Fruit fly (Drosophila melanogaster): ENCODE data around the gene aop.

Gene aop

DNA sequence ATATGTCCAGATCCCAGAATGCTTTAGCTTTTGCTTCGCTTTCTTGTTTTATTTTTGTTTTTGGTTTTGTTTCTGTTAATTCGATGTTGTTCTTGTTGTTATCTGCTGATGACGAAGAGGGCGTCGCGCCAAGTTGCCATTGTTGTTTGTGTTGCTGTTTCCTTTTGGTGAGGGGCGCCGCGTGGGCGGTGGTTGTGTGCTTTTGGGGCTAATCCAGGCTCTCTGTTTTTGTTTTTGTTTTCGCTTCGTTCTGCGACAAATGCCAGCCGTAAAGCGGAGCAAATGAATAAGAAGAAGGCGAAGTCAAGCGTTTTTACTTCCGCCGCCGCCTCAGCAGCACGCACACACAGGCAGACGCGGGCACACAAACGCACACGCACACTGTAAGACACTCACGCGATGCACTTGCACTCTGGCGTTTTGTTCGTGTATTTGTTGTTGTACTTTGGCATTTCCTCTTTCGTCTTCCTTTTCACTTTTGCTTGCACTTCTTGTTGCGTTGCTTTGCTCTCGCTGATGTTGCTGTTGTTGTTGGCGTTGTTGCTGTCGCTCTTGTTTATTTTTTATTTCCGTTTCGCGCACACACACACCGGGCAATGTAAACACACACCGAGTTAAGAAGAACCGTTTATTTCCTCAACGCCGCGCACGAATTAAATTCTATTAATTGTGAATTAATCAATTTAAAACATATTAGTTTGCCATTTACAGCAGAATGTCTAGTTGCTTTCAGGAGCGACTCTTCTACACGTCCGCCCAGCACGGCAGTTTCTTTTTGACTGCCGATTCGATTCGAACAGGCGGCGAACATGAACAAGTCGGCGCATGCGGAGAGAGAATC lies at the start of gene aop:
Gene aop, minus strand, starts transcription at position 786 of the 841 bp plus-strand sequence.
- peak; percentile 54 for TF ChIP-seq Vsx2 (GFP tag; optimal IDR thresholded peaks at IDR 0.05; ENCODE audit: partially characterized antibody)
- TF ChIP-seq Sp1 (GFP tag; optimal IDR thresholded peaks at IDR 0.05), result peak; percentile 67
- TF ChIP-seq ey (GFP tag; optimal IDR thresholded peaks at IDR 0.05), result no peak
- no peak for TF ChIP-seq CG32264 (GFP tag; optimal IDR thresholded peaks at IDR 0.05)
- peak; percentile 50 for TF ChIP-seq h (GFP tag; optimal IDR thresholded peaks at IDR 0.05)
- TF ChIP-seq rgr (GFP tag; optimal IDR thresholded peaks at IDR 0.05), result peak; percentile 59
- peak; percentile 4 for TF ChIP-seq Hnf4 (GFP tag; optimal IDR thresholded peaks at IDR 0.05)
- TF ChIP-seq psq (GFP tag; optimal IDR thresholded peaks at IDR 0.05), result peak; percentile 95
- peak; percentile 11 for TF ChIP-seq fru (GFP tag; optimal IDR thresholded peaks at IDR 0.05)
- TF ChIP-seq Mio (GFP tag; optimal IDR thresholded peaks at IDR 0.05), result no peak
- peak; percentile 18 for TF ChIP-seq HLH106 (tag; optimal IDR thresholded peaks at IDR 0.05)
- no peak for TF ChIP-seq CrebA (GFP tag; optimal IDR thresholded peaks at IDR 0.05; ENCODE audit: borderline replicate concordance)
- TF ChIP-seq Dif (GFP tag; optimal IDR thresholded peaks at IDR 0.05; ENCODE audit: partially characterized antibody), result peak; percentile 68
- TF ChIP-seq foxo (GFP tag; optimal IDR thresholded peaks at IDR 0.05), result no peak
- peak; percentile 50 for TF ChIP-seq Hr83 (GFP tag; optimal IDR thresholded peaks at IDR 0.05; ENCODE audit: poor library complexity, severe bottlenecking)
- TF ChIP-seq Rel (GFP tag; optimal IDR thresholded peaks at IDR 0.05), result no peak
- peak; percentile 63 for TF ChIP-seq Rel (tag; optimal IDR thresholded peaks at IDR 0.05)
- TF ChIP-seq dl (GFP tag; optimal IDR thresholded peaks at IDR 0.05; ENCODE audit: insufficient read depth in 1 of 2, partially characterized antibody in 2 of 2), result peak in 1 of 2 experiments; percentile 74
- TF ChIP-seq Dfd (GFP tag; optimal IDR thresholded peaks at IDR 0.05), result peak; percentile 50
- TF ChIP-seq tai (GFP tag; optimal IDR thresholded peaks at IDR 0.05), result no peak

DNA sequence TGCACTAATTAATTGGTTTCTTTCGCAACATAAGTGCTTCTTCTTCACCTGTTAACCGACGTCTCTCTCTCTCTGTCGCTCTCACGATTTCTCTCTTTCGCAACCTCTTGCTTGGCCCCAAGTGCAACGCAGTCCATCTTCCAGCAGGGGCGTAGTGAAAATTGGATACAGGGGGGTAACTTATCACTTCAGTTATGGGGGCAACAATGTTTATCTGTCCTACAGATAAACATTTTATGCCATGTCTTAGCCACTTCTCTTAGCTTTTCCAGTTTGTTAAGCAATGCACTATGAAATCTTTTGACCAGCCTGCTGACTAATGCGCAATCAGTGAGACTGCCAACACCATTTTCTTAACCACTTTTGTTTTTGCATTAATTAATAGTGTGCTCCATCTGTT lies 48.8 kb upstream of the aop start:
- TF ChIP-seq lola (GFP tag; optimal IDR thresholded peaks at IDR 0.05) (no peak), pan (optimal IDR thresholded peaks at IDR 0.05) (no peak), GATAd (GFP tag; optimal IDR thresholded peaks at IDR 0.05) (no peak), fru (GFP tag; optimal IDR thresholded peaks at IDR 0.05) (peak; percentile 63), Rel (GFP tag; optimal IDR thresholded peaks at IDR 0.05) (no peak), Rel (tag; optimal IDR thresholded peaks at IDR 0.05) (no peak), Dif (GFP tag; optimal IDR thresholded peaks at IDR 0.05; ENCODE audit: partially characterized antibody) (no peak), CrebA (GFP tag; optimal IDR thresholded peaks at IDR 0.05; ENCODE audit: borderline replicate concordance) (no peak), woc (GFP tag; optimal IDR thresholded peaks at IDR 0.05) (no peak), dsf (GFP tag; optimal IDR thresholded peaks at IDR 0.05; ENCODE audit: borderline replicate concordance) (no peak), sv (GFP tag; optimal IDR thresholded peaks at IDR 0.05) (no peak), brk (GFP tag; optimal IDR thresholded peaks at IDR 0.05) (peak; percentile 52), Sp1 (GFP tag; optimal IDR thresholded peaks at IDR 0.05) (peak; percentile 38), psq (GFP tag; optimal IDR thresholded peaks at IDR 0.05) (peak; percentile 16), CG9705 (GFP tag; optimal IDR thresholded peaks at IDR 0.05) (no peak), OdsH (GFP tag; optimal IDR thresholded peaks at IDR 0.05) (peak; percentile 78), dl (GFP tag; optimal IDR thresholded peaks at IDR 0.05; ENCODE audit: insufficient read depth in 1 of 2, partially characterized antibody in 2 of 2) (no peak), N (GFP tag; optimal IDR thresholded peaks at IDR 0.05) (no peak), h (GFP tag; optimal IDR thresholded peaks at IDR 0.05) (peak; percentile 63), dmrt93B (GFP tag; optimal IDR thresholded peaks at IDR 0.05) (no peak), Jra (GFP tag; optimal IDR thresholded peaks at IDR 0.05) (peak; percentile 45), Mio (GFP tag; optimal IDR thresholded peaks at IDR 0.05) (no peak), HLH106 (tag; optimal IDR thresholded peaks at IDR 0.05) (peak; percentile 46), rgr (GFP tag; optimal IDR thresholded peaks at IDR 0.05) (peak; percentile 76), sage (GFP tag; optimal IDR thresholded peaks at IDR 0.05) (peak; percentile 4), Vsx2 (GFP tag; optimal IDR thresholded peaks at IDR 0.05; ENCODE audit: partially characterized antibody) (no peak), Hr78 (GFP tag; optimal IDR thresholded peaks at IDR 0.05) (no peak), CG32264 (GFP tag; optimal IDR thresholded peaks at IDR 0.05) (no peak), jim (GFP tag; optimal IDR thresholded peaks at IDR 0.05) (no peak), ey (GFP tag; optimal IDR thresholded peaks at IDR 0.05) (peak; percentile 66), Abd-B (GFP tag; optimal IDR thresholded peaks at IDR 0.05) (no peak), Hr83 (GFP tag; optimal IDR thresholded peaks at IDR 0.05; ENCODE audit: poor library complexity, severe bottlenecking) (peak; percentile 10), foxo (GFP tag; optimal IDR thresholded peaks at IDR 0.05) (peak in 1 of 2 experiments; percentile 72), Hnf4 (GFP tag; optimal IDR thresholded peaks at IDR 0.05) (peak; percentile 79), br (GFP tag; optimal IDR thresholded peaks at IDR 0.05) (peak; percentile 75)
